Worm (Caenorhabditis elegans) whole organism, mixed stage, embryonic: ENCODE data around the gene cst-2.

Experiments
- ces-1 ChIP-seq: fragments of 150-350 bp; optimal IDR thresholded peaks from 2 replicates; lab custom pipeline; 2014; ENCODE audit warnings: missing biosample characterization, missing genetic modification reagents, missing genetic modification characterization
- elt-3 ChIP-seq: fragments of 150-350 bp; optimal IDR thresholded peaks from 2 replicates; lab custom pipeline; 2014; ENCODE audit warnings: missing biosample characterization, missing genetic modification characterization
- hlh-1 ChIP-seq: fragments of 150-350 bp; optimal IDR thresholded peaks from 2 replicates; lab custom pipeline; 2014; ENCODE audit warnings: missing biosample characterization, missing genetic modification reagents, missing genetic modification characterization
- lsy-2 ChIP-seq: fragments of 150-350 bp; optimal IDR thresholded peaks from 2 replicates; lab custom pipeline; 2014; ENCODE audit warnings: missing biosample characterization, missing genetic modification characterization
- nhr-2 ChIP-seq: fragments of 150-350 bp; optimal IDR thresholded peaks from 2 replicates; lab custom pipeline; 2014; ENCODE audit warnings: missing biosample characterization, missing genetic modification characterization
- pha-4 ChIP-seq: fragments of 150-350 bp; optimal IDR thresholded peaks from 2 replicates; lab custom pipeline; 2018; ENCODE audit warnings: missing biosample characterization, missing genetic modification reagents, missing genetic modification characterization
- snpc-4 ChIP-seq: fragments of 150-350 bp; optimal IDR thresholded peaks from 2 replicates; lab custom pipeline; 2014; ENCODE audit warnings: missing biosample characterization, missing genetic modification characterization
- unc-120 ChIP-seq: sonication (generic microtip); optimal IDR thresholded peaks from 2 replicates; lab custom pipeline; 2017; ENCODE audit warnings: missing genetic modification characterization, missing compliant biosample characterization; ENCODE audit not compliant: poor library complexity, severe bottlenecking
- unc-39 ChIP-seq: fragments of 150-350 bp; optimal IDR thresholded peaks from 2 replicates; lab custom pipeline; 2014; ENCODE audit warnings: missing biosample characterization, missing genetic modification characterization
- ztf-11 ChIP-seq: fragments of 150-350 bp; optimal IDR thresholded peaks from 2 replicates; lab custom pipeline; 2014; ENCODE audit warnings: missing biosample characterization, missing genetic modification characterization

DNA sequence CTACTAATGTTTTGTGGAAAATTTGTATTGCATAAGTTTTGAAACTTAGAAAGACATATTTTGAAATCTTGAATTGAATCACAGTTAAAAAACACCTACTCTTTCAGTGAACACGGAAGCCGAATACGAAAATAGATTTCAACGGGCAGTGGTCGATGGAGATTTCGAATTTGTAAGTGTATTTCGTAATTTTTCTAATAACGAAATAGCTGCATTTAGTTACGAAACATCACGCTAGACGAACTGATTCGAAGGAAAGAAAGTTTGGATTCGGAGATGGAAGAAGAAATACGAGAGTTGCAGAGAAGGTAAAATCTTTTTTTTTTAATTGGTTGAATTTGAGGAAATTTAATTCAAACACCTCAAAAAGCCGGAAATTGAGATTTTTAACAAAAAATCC, 6.9 kb upstream of the cst-2 start:
- TF ChIP-seq unc-39 (tag; lab: Kevin White, UChicago) (no peak), elt-3 (no peak), snpc-4 (tag; lab: Kevin White, UChicago) (no peak), nhr-2 (no peak), unc-120 (no peak), ces-1 (GFP tag; lab: Kevin White, UChicago) (no peak), pha-4 (tag; lab: Kevin White, UChicago) (no peak), hlh-1 (tag; lab: Kevin White, UChicago) (no peak), ztf-11 (tag; lab: Kevin White, UChicago) (no peak), lsy-2 (no peak)
